Fruit fly (Drosophila melanogaster) whole organism, prepupa: ENCODE data around the gene Tmx3.

ENCODE experiments used
- Blimp-1 ChIP-seq: fragments of 200-800 bp; sonication (Bioruptor generic); optimal IDR thresholded peaks from 3 replicates; lab custom pipeline; 2017; ENCODE audit warnings: missing biosample characterization, missing genetic modification characterization, mild to moderate bottlenecking, moderate library complexity, missing genetic modification reagents
- CG10631 ChIP-seq: fragments of 200-800 bp; sonication (Bioruptor generic); optimal IDR thresholded peaks from 2 replicates; lab custom pipeline; 2016; ENCODE audit warnings: missing biosample characterization, missing genetic modification characterization
- CG10669 ChIP-seq: fragments of 200-800 bp; sonication (Bioruptor generic); optimal IDR thresholded peaks from 3 replicates; lab custom pipeline; 2018; ENCODE audit warnings: missing biosample characterization, mild to moderate bottlenecking, missing genetic modification characterization, moderate library complexity
- CG11294 ChIP-seq: fragments of 200-800 bp; sonication (Bioruptor generic); IDR thresholded peaks from 2 replicates; pipeline ENCODE4 v1.3.6; 2022; ENCODE audit warnings: missing biosample characterization, missing genetic modification characterization
- CG11762 ChIP-seq: fragments of 200-800 bp; sonication (Bioruptor generic); optimal IDR thresholded peaks from 3 replicates; lab custom pipeline; 2016; ENCODE audit warnings: missing biosample characterization, missing genetic modification characterization; ENCODE audit not compliant: insufficient read depth
- CG11902 ChIP-seq: fragments of 200-800 bp; sonication (Bioruptor generic); optimal IDR thresholded peaks from 3 replicates; lab custom pipeline; 2016; ENCODE audit warnings: missing biosample characterization, missing genetic modification characterization
- CG1621 ChIP-seq: fragments of 200-800 bp; sonication (Bioruptor generic); optimal IDR thresholded peaks from 3 replicates; lab custom pipeline; 2018; ENCODE audit warnings: missing biosample characterization, mild to moderate bottlenecking, missing genetic modification characterization
- CG16779 ChIP-seq: fragments of 200-800 bp; sonication (Bioruptor generic); optimal IDR thresholded peaks from 3 replicates; lab custom pipeline; 2017; ENCODE audit warnings: missing biosample characterization, mild to moderate bottlenecking, missing genetic modification characterization
- CG3032 ChIP-seq: fragments of 200-800 bp; optimal IDR thresholded peaks from 2 replicates; lab custom pipeline; 2019; ENCODE audit warnings: missing biosample characterization, mild to moderate bottlenecking, missing genetic modification characterization, moderate library complexity
- CG31627 ChIP-seq: fragments of 200-800 bp; sonication (Bioruptor generic); optimal IDR thresholded peaks from 3 replicates; lab custom pipeline; 2016; ENCODE audit warnings: missing biosample characterization, missing genetic modification characterization
- CG34406 ChIP-seq: fragments of 200-800 bp; sonication (Bioruptor generic); optimal IDR thresholded peaks from 3 replicates; lab custom pipeline; 2016; ENCODE audit warnings: missing biosample characterization, missing genetic modification characterization
- CG3919 ChIP-seq: fragments of 200-800 bp; sonication (Bioruptor generic); optimal IDR thresholded peaks from 3 replicates; lab custom pipeline; 2016; ENCODE audit warnings: missing biosample characterization, missing genetic modification characterization
- CG4318 ChIP-seq: fragments of 200-800 bp; sonication (Bioruptor generic); optimal IDR thresholded peaks from 3 replicates; lab custom pipeline; 2017; ENCODE audit warnings: missing biosample characterization, mild to moderate bottlenecking, missing genetic modification characterization
- CG6163 ChIP-seq: fragments of 200-800 bp; sonication (Bioruptor generic); IDR thresholded peaks from 3 replicates; pipeline ENCODE4 v1.3.6; 2022; ENCODE audit warnings: missing biosample characterization, missing genetic modification characterization
- CG6276 ChIP-seq: fragments of 200-800 bp; sonication (Bioruptor generic); optimal IDR thresholded peaks from 2 replicates; lab custom pipeline; 2017; ENCODE audit warnings: missing biosample characterization, mild to moderate bottlenecking, missing genetic modification characterization
- CG6792 ChIP-seq: fragments of 200-800 bp; sonication (Bioruptor generic); optimal IDR thresholded peaks from 3 replicates; lab custom pipeline; 2016; ENCODE audit warnings: missing biosample characterization, missing genetic modification characterization
- CG6808 ChIP-seq: fragments of 200-800 bp; sonication (Bioruptor generic); optimal IDR thresholded peaks from 3 replicates; lab custom pipeline; 2017; ENCODE audit warnings: missing biosample characterization, missing genetic modification characterization, mild to moderate bottlenecking, moderate library complexity, missing genetic modification reagents
- CG6854 ChIP-seq: fragments of 200-800 bp; sonication (Bioruptor generic); optimal IDR thresholded peaks from 2 replicates; lab custom pipeline; 2017; ENCODE audit warnings: missing biosample characterization, mild to moderate bottlenecking, missing genetic modification characterization
- CG8119 ChIP-seq: fragments of 200-800 bp; sonication (Bioruptor generic); IDR thresholded peaks from 3 replicates; pipeline ENCODE4 v1.3.6; 2022; ENCODE audit warnings: missing biosample characterization, missing genetic modification characterization
- CG8319 ChIP-seq: fragments of 200-800 bp; sonication (Bioruptor generic); optimal IDR thresholded peaks from 3 replicates; lab custom pipeline; 2016; ENCODE audit warnings: missing biosample characterization, missing genetic modification characterization
- CG8632 ChIP-seq: fragments of 200-800 bp; sonication (Bioruptor generic); optimal IDR thresholded peaks from 3 replicates; lab custom pipeline; 2016; ENCODE audit warnings: missing biosample characterization, missing genetic modification characterization
- CG9139 ChIP-seq: fragments of 200-800 bp; sonication (Bioruptor generic); optimal IDR thresholded peaks from 3 replicates; lab custom pipeline; 2017; ENCODE audit warnings: missing biosample characterization, mild to moderate bottlenecking, missing genetic modification characterization
- Eip75B ChIP-seq: fragments of 200-800 bp; sonication (Bioruptor generic); optimal IDR thresholded peaks from 3 replicates; lab custom pipeline; 2016; ENCODE audit warnings: missing biosample characterization, missing genetic modification characterization
- Eip78C ChIP-seq: fragments of 200-800 bp; sonication (Bioruptor generic); peaks from one replicate; lab custom pipeline; 2016; ENCODE audit warnings: missing biosample characterization, missing genetic modification characterization
- Ets21C ChIP-seq: fragments of 200-800 bp; sonication (Bioruptor generic); optimal IDR thresholded peaks from 3 replicates; lab custom pipeline; 2016; ENCODE audit warnings: missing biosample characterization, missing genetic modification characterization
- Ets96B ChIP-seq: fragments of 200-800 bp; optimal IDR thresholded peaks from 2 replicates; lab custom pipeline; 2019; ENCODE audit warnings: missing biosample characterization, mild to moderate bottlenecking, missing genetic modification characterization, moderate library complexity
- Gug ChIP-seq: fragments of 200-800 bp; sonication (Bioruptor generic); IDR thresholded peaks from 2 replicates; pipeline ENCODE4 v1.3.6; 2022; ENCODE audit warnings: missing biosample characterization, missing genetic modification characterization
- Hr38 ChIP-seq: sonication (Bioruptor generic); optimal IDR thresholded peaks from 2 replicates; lab custom pipeline; 2016; ENCODE audit warnings: missing biosample characterization, missing genetic modification characterization
- Hr39 ChIP-seq: fragments of 200-800 bp; sonication (Bioruptor generic); optimal IDR thresholded peaks from 2 replicates; lab custom pipeline; 2016; ENCODE audit warnings: missing biosample characterization, missing genetic modification characterization
- Hr4 ChIP-seq: fragments of 200-800 bp; sonication (Bioruptor generic); optimal IDR thresholded peaks from 3 replicates; lab custom pipeline; 2016; ENCODE audit warnings: missing biosample characterization, missing genetic modification characterization
- Met ChIP-seq: fragments of 200-800 bp; sonication (Bioruptor generic); optimal IDR thresholded peaks from 3 replicates; lab custom pipeline; 2016; ENCODE audit warnings: missing biosample characterization, missing genetic modification characterization
- OdsH ChIP-seq: fragments of 200-800 bp; sonication (Bioruptor generic); optimal IDR thresholded peaks from 3 replicates; lab custom pipeline; 2016; ENCODE audit warnings: missing biosample characterization, missing genetic modification characterization
- Sox102F ChIP-seq: fragments of 200-800 bp; sonication (Bioruptor generic); optimal IDR thresholded peaks from 2 replicates; lab custom pipeline; 2016; ENCODE audit warnings: missing biosample characterization, mild to moderate bottlenecking, missing genetic modification characterization
- Sox14 ChIP-seq: fragments of 200-800 bp; sonication (Bioruptor generic); optimal IDR thresholded peaks from 3 replicates; lab custom pipeline; 2016; ENCODE audit warnings: missing biosample characterization, missing genetic modification characterization
- Sox15 ChIP-seq: fragments of 200-800 bp; sonication (Bioruptor generic); optimal IDR thresholded peaks from 3 replicates; lab custom pipeline; 2016; ENCODE audit warnings: missing biosample characterization, missing genetic modification characterization
- achi ChIP-seq: fragments of 200-800 bp; sonication (Bioruptor generic); optimal IDR thresholded peaks from 3 replicates; lab custom pipeline; 2016; ENCODE audit warnings: missing biosample characterization, missing genetic modification characterization
- acj6 ChIP-seq: fragments of 200-800 bp; sonication (Bioruptor generic); optimal IDR thresholded peaks from 3 replicates; lab custom pipeline; 2016; ENCODE audit warnings: missing biosample characterization, missing genetic modification characterization
- cyc ChIP-seq: fragments of 200-800 bp; sonication (Bioruptor generic); optimal IDR thresholded peaks from 3 replicates; lab custom pipeline; 2016; ENCODE audit warnings: missing biosample characterization, missing genetic modification characterization
- dac ChIP-seq: fragments of 200-800 bp; sonication (Bioruptor generic); optimal IDR thresholded peaks from 2 replicates; lab custom pipeline; 2017; ENCODE audit warnings: missing biosample characterization, mild to moderate bottlenecking, missing genetic modification characterization
- dsx ChIP-seq: fragments of 200-800 bp; optimal IDR thresholded peaks from 3 replicates; lab custom pipeline; 2019; ENCODE audit warnings: missing biosample characterization, mild to moderate bottlenecking, missing genetic modification characterization, moderate library complexity; ENCODE audit not compliant: poor library complexity, severe bottlenecking
- eg ChIP-seq: fragments of 200-800 bp; sonication (Bioruptor generic); IDR thresholded peaks from 3 replicates; pipeline ENCODE4 v1.3.6; 2022; ENCODE audit warnings: missing biosample characterization, missing genetic modification characterization
- esn ChIP-seq: fragments of 200-800 bp; sonication (Bioruptor generic); optimal IDR thresholded peaks from 2 replicates; lab custom pipeline; 2016; ENCODE audit warnings: missing biosample characterization, mild to moderate bottlenecking, missing genetic modification characterization, moderate library complexity
- fd59A ChIP-seq: fragments of 200-800 bp; sonication (Bioruptor generic); optimal IDR thresholded peaks from 2 replicates; lab custom pipeline; 2017; ENCODE audit warnings: missing biosample characterization, mild to moderate bottlenecking, missing genetic modification characterization, missing genetic modification reagents
- fd85E ChIP-seq: fragments of 200-800 bp; sonication (Bioruptor generic); optimal IDR thresholded peaks from 3 replicates; lab custom pipeline; 2016; ENCODE audit warnings: missing biosample characterization, missing genetic modification characterization
- fkh ChIP-seq: fragments of 200-800 bp; sonication (Bioruptor generic); optimal IDR thresholded peaks from 3 replicates; lab custom pipeline; 2017; ENCODE audit warnings: missing biosample characterization, mild to moderate bottlenecking, missing genetic modification characterization, moderate library complexity
- lz ChIP-seq: fragments of 200-800 bp; sonication (Bioruptor generic); optimal IDR thresholded peaks from 3 replicates; lab custom pipeline; 2016; ENCODE audit warnings: missing biosample characterization, missing genetic modification characterization
- pdm3 ChIP-seq: fragments of 200-800 bp; sonication (Bioruptor generic); optimal IDR thresholded peaks from 3 replicates; lab custom pipeline; 2016; ENCODE audit warnings: missing biosample characterization, missing genetic modification characterization
- salr ChIP-seq, 2 experiments: fragments of 200-800 bp; sonication (Bioruptor generic); optimal IDR thresholded peaks; 3 replicates each; lab custom pipeline; 2016 to 2018; ENCODE audit warnings: missing biosample characterization in 2 of 2, missing genetic modification characterization in 2 of 2, mild to moderate bottlenecking in 1 of 2
- spab ChIP-seq: fragments of 200-800 bp; sonication (Bioruptor generic); optimal IDR thresholded peaks from 2 replicates; lab custom pipeline; 2017; ENCODE audit warnings: missing biosample characterization, mild to moderate bottlenecking, missing genetic modification characterization, missing genetic modification reagents
- ss ChIP-seq, 2 experiments: fragments of 200-800 bp; sonication (Bioruptor generic); optimal IDR thresholded peaks; 2 replicates in 1 of 2; 3 replicates in 1 of 2; lab custom pipeline; 2017 to 2018; ENCODE audit warnings: mild to moderate bottlenecking in 2 of 2, missing biosample characterization in 2 of 2, missing genetic modification characterization in 2 of 2, moderate library complexity in 1 of 2
- svp ChIP-seq: fragments of 200-800 bp; sonication (Bioruptor generic); peaks from one replicate; lab custom pipeline; 2016; ENCODE audit warnings: missing biosample characterization, missing genetic modification characterization

Tmx3 gene

dm6 chr3L:16228659-16229205 lies at the start of gene Tmx3:
Gene Tmx3, plus strand, starts transcription at chr3L:16229100.
- TF ChIP-seq fd85E (GFP tag; lab: Kevin White, UChicago) (no peak), Ets96B (tag; lab: Kevin White, UChicago) (peak; percentile 86), dac (GFP tag; lab: Kevin White, UChicago) (peak; percentile 65), CG6854 (no peak), OdsH (GFP tag; lab: Kevin White, UChicago) (peak; percentile 89), CG34406 (GFP tag; lab: Kevin White, UChicago) (peak; percentile 82), Sox14 (GFP tag; lab: Kevin White, UChicago) (peak; percentile 69), CG6276 (GFP tag; lab: Kevin White, UChicago) (no peak), Hr39 (GFP tag; lab: Kevin White, UChicago) (peak; percentile 69), CG8632 (GFP tag; lab: Kevin White, UChicago) (peak; percentile 80), Met (GFP tag; lab: Kevin White, UChicago) (peak; percentile 76), CG8319 (GFP tag; lab: Kevin White, UChicago) (peak; percentile 44), Gug (GFP tag; lab: Robert Waterston, UW) (peak; percentile 89), spab (GFP tag; lab: Kevin White, UChicago) (no peak), CG3032 (tag; lab: Kevin White, UChicago) (peak; percentile 89), CG31627 (GFP tag; lab: Kevin White, UChicago) (peak; percentile 74), Sox102F (peak; percentile 58), CG1621 (tag; lab: Kevin White, UChicago) (no peak), CG4318 (GFP tag; lab: Kevin White, UChicago) (no peak), Blimp-1 (GFP tag; lab: Kevin White, UChicago) (peak; percentile 42), fkh (GFP tag; lab: Kevin White, UChicago) (peak; percentile 98), eg (no peak; the same call in 1 of the 3 replicates), cyc (GFP tag; lab: Kevin White, UChicago) (peak; percentile 74), ss (GFP tag; optimal IDR thresholded peaks at IDR 0.05; lab: Kevin White, UChicago) (peak in 1 of 2 experiments; percentile 67), lz (GFP tag; lab: Kevin White, UChicago) (peak; percentile 79), CG11762 (GFP tag; lab: Kevin White, UChicago) (peak; percentile 41), dsx (GFP tag; lab: Kevin White, UChicago) (peak; percentile 83), Eip78C (GFP tag; lab: Kevin White, UChicago) (peak; percentile 92), CG16779 (tag; lab: Kevin White, UChicago) (no peak), pdm3 (GFP tag; lab: Kevin White, UChicago) (peak; percentile 80), CG10669 (GFP tag; lab: Kevin White, UChicago) (peak; percentile 71), CG6163 (GFP tag; lab: Robert Waterston, UW) (peak; percentile 93; the same call in 2 of the 3 replicates), salr (GFP tag; optimal IDR thresholded peaks at IDR 0.05; lab: Kevin White, UChicago) (peak; percentile 50 to 87), Hr38 (no peak), CG8119 (GFP tag; lab: Robert Waterston, UW) (peak; percentile 84; the same call in 2 of the 3 replicates), fd59A (GFP tag; lab: Kevin White, UChicago) (peak; percentile 52), CG3919 (peak; percentile 55), svp (GFP tag; lab: Kevin White, UChicago) (peak; percentile 90), CG6808 (GFP tag; lab: Kevin White, UChicago) (peak; percentile 53), Eip75B (GFP tag; lab: Kevin White, UChicago) (peak; percentile 67), acj6 (GFP tag; lab: Kevin White, UChicago) (peak; percentile 86), CG10631 (peak; percentile 91), Hr4 (GFP tag; lab: Kevin White, UChicago) (peak; percentile 74), Ets21C (GFP tag; lab: Kevin White, UChicago) (peak; percentile 60), esn (peak; percentile 83), CG11902 (peak; percentile 64), CG11294 (peak; percentile 87), achi (GFP tag; lab: Kevin White, UChicago) (peak; percentile 78), CG9139 (GFP tag; lab: Kevin White, UChicago) (no peak), Sox15 (GFP tag; lab: Kevin White, UChicago) (peak; percentile 74), CG6792 (GFP tag; lab: Kevin White, UChicago) (peak; percentile 80)
